Fruit fly (Drosophila melanogaster): ENCODE data around the gene SMC6.

The SMC6 gene

dm6 chr3R:24163556-24164022 is 29.6 kb downstream of the SMC6 start, which contains the start of gene Apc2:
Gene Apc2 (plus strand): TSS chr3R:24163966.
- TF ChIP-seq EcR (GFP tag; optimal IDR thresholded peaks at IDR 0.05) (peak; percentile 3), CG14655 (GFP tag; optimal IDR thresholded peaks at IDR 0.05) (no peak), CG8159 (tag; optimal IDR thresholded peaks at IDR 0.05) (peak; percentile 60), CG15710 (tag; optimal IDR thresholded peaks at IDR 0.05) (peak; percentile 49), Pif1A (GFP tag; optimal IDR thresholded peaks at IDR 0.05) (no peak), rn (GFP tag; IDR thresholded peaks at IDR 0.05) (no peak), CG34367 (tag; optimal IDR thresholded peaks at IDR 0.05) (peak; percentile 18), CG9948 (tag; optimal IDR thresholded peaks at IDR 0.05) (peak; percentile 10), fd96Ca (GFP tag; IDR thresholded peaks at IDR 0.05) (no peak), D1 (tag; optimal IDR thresholded peaks at IDR 0.05) (no peak), CG17806 (tag; optimal IDR thresholded peaks at IDR 0.05) (peak; percentile 22), CG10348 (GFP tag; IDR thresholded peaks at IDR 0.05) (no peak), gl (tag; optimal IDR thresholded peaks at IDR 0.05) (no peak), Ets98B (GFP tag; IDR thresholded peaks at IDR 0.05) (peak; percentile 56), CG12605 (GFP tag; IDR thresholded peaks at IDR 0.05) (peak; percentile 51; the same call in 1 of the 2 replicates), Pif1B (GFP tag; optimal IDR thresholded peaks at IDR 0.05) (no peak), CG32121 (GFP tag; IDR thresholded peaks at IDR 0.05) (peak; percentile 66), CG13204 (GFP tag; optimal IDR thresholded peaks at IDR 0.05) (no peak), Snoo (tag; optimal IDR thresholded peaks at IDR 0.05) (peak; percentile 48), CG8301 (tag; optimal IDR thresholded peaks at IDR 0.05) (peak; percentile 46), CG4496 (GFP tag; IDR thresholded peaks at IDR 0.05) (peak; percentile 63; the same call in 1 of the 3 replicates)

dm6 chr3R:24162774-24163555 is 30.3 kb downstream of the SMC6 start, which contains the start of gene mRpS24:
Gene mRpS24 (minus strand): TSS chr3R:24163545.
- TF ChIP-seq Snoo (tag; optimal IDR thresholded peaks at IDR 0.05) (no peak), CG15710 (tag; optimal IDR thresholded peaks at IDR 0.05) (no peak), D1 (tag; optimal IDR thresholded peaks at IDR 0.05) (no peak), rn (GFP tag; IDR thresholded peaks at IDR 0.05) (no peak)

- TF ChIP-seq EcR (GFP tag; optimal IDR thresholded peaks at IDR 0.05) (peak; percentile 36), CG14655 (GFP tag; optimal IDR thresholded peaks at IDR 0.05) (no peak), CG4496 (GFP tag; IDR thresholded peaks at IDR 0.05) (peak; percentile 94), D1 (tag; optimal IDR thresholded peaks at IDR 0.05) (no peak), CG15710 (tag; optimal IDR thresholded peaks at IDR 0.05) (peak; percentile 92), CG17806 (tag; optimal IDR thresholded peaks at IDR 0.05) (peak; percentile 87), CG34367 (tag; optimal IDR thresholded peaks at IDR 0.05) (peak; percentile 84), Ets98B (GFP tag; IDR thresholded peaks at IDR 0.05) (peak; percentile 93), CG8301 (tag; optimal IDR thresholded peaks at IDR 0.05) (peak; percentile 85), CG32121 (GFP tag; IDR thresholded peaks at IDR 0.05) (peak; percentile 94), CG9948 (tag; optimal IDR thresholded peaks at IDR 0.05) (peak; percentile 87), gl (tag; optimal IDR thresholded peaks at IDR 0.05) (peak; percentile 75), Snoo (tag; optimal IDR thresholded peaks at IDR 0.05) (peak; percentile 89), CG12605 (GFP tag; IDR thresholded peaks at IDR 0.05) (peak; percentile 93), Pif1B (GFP tag; optimal IDR thresholded peaks at IDR 0.05) (peak; percentile 87), fd96Ca (GFP tag; IDR thresholded peaks at IDR 0.05) (peak; percentile 91), CG13204 (GFP tag; optimal IDR thresholded peaks at IDR 0.05) (no peak), rn (GFP tag; IDR thresholded peaks at IDR 0.05) (peak; percentile 85), CG8159 (tag; optimal IDR thresholded peaks at IDR 0.05) (peak; percentile 91), CG10348 (GFP tag; IDR thresholded peaks at IDR 0.05) (peak; percentile 86), Pif1A (GFP tag; optimal IDR thresholded peaks at IDR 0.05) (no peak)
Measured at dm6 chr3R:24161173-24161811, 31.9 kb downstream of the SMC6 start, which contains the start of the genes Myo95E and TBC1d7. Gene Myo95E (minus strand): TSS chr3R:24161498. Gene TBC1d7 (plus strand): TSS chr3R:24161727.

DNA sequence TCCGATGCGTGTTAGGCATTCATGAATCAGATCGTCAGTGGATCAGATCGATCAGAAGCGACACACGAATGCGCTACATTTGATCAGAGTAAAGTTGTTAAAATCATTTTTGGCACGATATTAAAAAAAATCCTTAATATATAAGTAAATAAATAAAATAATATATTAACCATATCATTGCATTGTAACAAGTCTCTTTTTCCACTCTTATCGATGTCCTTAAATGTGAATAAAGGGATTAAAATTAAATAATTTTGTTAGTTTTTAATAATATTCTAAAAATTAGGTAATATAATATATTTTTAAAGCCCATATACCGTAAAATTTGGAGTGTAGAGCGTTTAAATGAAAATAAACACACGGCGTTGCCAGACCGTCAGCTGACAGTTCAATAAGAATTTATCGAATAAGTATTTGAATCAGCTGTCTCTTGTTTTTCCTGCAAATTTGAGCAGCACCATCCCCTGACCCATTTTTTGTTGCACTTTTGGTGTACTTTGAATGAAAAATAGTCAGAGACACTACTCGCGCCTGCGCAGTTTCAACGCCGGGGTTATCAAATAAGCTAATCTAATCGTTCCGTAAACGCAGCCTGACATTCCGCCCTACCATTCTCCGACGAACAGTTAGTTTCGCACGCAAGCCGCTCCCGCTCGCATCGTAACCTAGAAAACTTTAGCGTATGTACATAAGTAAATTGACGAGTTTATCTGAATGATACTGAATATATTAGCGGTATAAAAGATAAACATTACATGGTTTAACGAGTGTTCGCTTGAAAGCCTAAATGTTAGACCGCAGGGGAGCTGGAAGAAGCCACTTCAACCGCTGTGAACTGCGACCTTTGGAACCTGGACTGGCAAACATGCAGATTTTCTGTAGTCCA is 41.1 kb downstream of the SMC6 start, which contains the start of the genes p38a and CG6178:
Gene p38a (minus strand): TSS at position 398 of the 886 bp plus-strand sequence.
Gene CG6178 (plus strand): TSS at position 424 of the 886 bp plus-strand sequence.
- peak; percentile 97 for TF ChIP-seq rn (GFP tag; IDR thresholded peaks at IDR 0.05)
- TF ChIP-seq D1 (tag; optimal IDR thresholded peaks at IDR 0.05), result no peak
- peak; percentile 99 for TF ChIP-seq CG9948 (tag; optimal IDR thresholded peaks at IDR 0.05)
- TF ChIP-seq CG8301 (tag; optimal IDR thresholded peaks at IDR 0.05), result peak; percentile 98
- peak; percentile 98 for TF ChIP-seq Snoo (tag; optimal IDR thresholded peaks at IDR 0.05)
- peak; percentile 94 for TF ChIP-seq CG34367 (tag; optimal IDR thresholded peaks at IDR 0.05)
- peak; percentile 97 for TF ChIP-seq Ets98B (GFP tag; IDR thresholded peaks at IDR 0.05)
- peak; percentile 99 for TF ChIP-seq CG8159 (tag; optimal IDR thresholded peaks at IDR 0.05)
- peak; percentile 98 for TF ChIP-seq CG17806 (tag; optimal IDR thresholded peaks at IDR 0.05)
- TF ChIP-seq CG4496 (GFP tag; IDR thresholded peaks at IDR 0.05), result peak; percentile 97
- TF ChIP-seq CG14655 (GFP tag; optimal IDR thresholded peaks at IDR 0.05), result peak; percentile 99
- peak; percentile 98 for TF ChIP-seq CG32121 (GFP tag; IDR thresholded peaks at IDR 0.05)
- TF ChIP-seq CG12605 (GFP tag; IDR thresholded peaks at IDR 0.05), result peak; percentile 89
- peak; percentile 91 for TF ChIP-seq CG10348 (GFP tag; IDR thresholded peaks at IDR 0.05)
- peak; percentile 95 for TF ChIP-seq fd96Ca (GFP tag; IDR thresholded peaks at IDR 0.05)
- peak; percentile 91 for TF ChIP-seq Pif1A (GFP tag; optimal IDR thresholded peaks at IDR 0.05)
- peak; percentile 99 for TF ChIP-seq CG15710 (tag; optimal IDR thresholded peaks at IDR 0.05)
- peak; percentile 97 for TF ChIP-seq Pif1B (GFP tag; optimal IDR thresholded peaks at IDR 0.05)
- TF ChIP-seq CG13204 (GFP tag; optimal IDR thresholded peaks at IDR 0.05), result peak; percentile 89
- TF ChIP-seq gl (tag; optimal IDR thresholded peaks at IDR 0.05), result peak; percentile 74
- peak; percentile 63 for TF ChIP-seq EcR (GFP tag; optimal IDR thresholded peaks at IDR 0.05)

Data from whole organism, pupa.